Fruit fly (Drosophila melanogaster) whole organism, embryonic: ENCODE measurements around the gene CG12118.

Experiments
- CG10366 ChIP-seq: fragments of 200-800 bp; sonication (Bioruptor generic); IDR thresholded peaks from 2 replicates; pipeline ENCODE4 v1.3.6; 2022; ENCODE audit warnings: missing biosample characterization, missing genetic modification characterization
- CG11398 ChIP-seq: fragments of 200-800 bp; sonication (Bioruptor generic); optimal IDR thresholded peaks from 2 replicates; lab custom pipeline; 2016; ENCODE audit warnings: missing biosample characterization, missing genetic modification characterization
- CG11695 ChIP-seq: fragments of 200-800 bp; sonication (Bioruptor generic); IDR thresholded peaks from 3 replicates; pipeline ENCODE4 v1.3.6; 2022; ENCODE audit warnings: missing biosample characterization, missing genetic modification characterization
- CG14860 ChIP-seq: fragments of 200-800 bp; sonication (Bioruptor generic); IDR thresholded peaks from 3 replicates; pipeline ENCODE4 v1.3.6; 2022; ENCODE audit warnings: missing biosample characterization, missing genetic modification characterization; ENCODE audit not compliant: partially characterized antibody
- CG15696 ChIP-seq: fragments of 200-800 bp; sonication (Bioruptor generic); optimal IDR thresholded peaks from 2 replicates; lab custom pipeline; 2019; ENCODE audit warnings: missing biosample characterization, mild to moderate bottlenecking, missing genetic modification characterization, moderate library complexity
- CG16813 ChIP-seq: fragments of 200-800 bp; sonication (Bioruptor generic); IDR thresholded peaks from 3 replicates; pipeline ENCODE4 v1.3.6; 2022; ENCODE audit warnings: missing biosample characterization, missing genetic modification characterization; ENCODE audit not compliant: partially characterized antibody
- CG16863 ChIP-seq: fragments of 200-800 bp; sonication (Bioruptor generic); optimal IDR thresholded peaks from 3 replicates; lab custom pipeline; 2016; ENCODE audit warnings: missing biosample characterization, missing genetic modification characterization
- CG17912 ChIP-seq: fragments of 200-800 bp; sonication (Bioruptor generic); optimal IDR thresholded peaks from 2 replicates; lab custom pipeline; 2018; ENCODE audit warnings: missing biosample characterization, mild to moderate bottlenecking, missing genetic modification characterization
- CG2202 ChIP-seq: fragments of 200-800 bp; sonication (Bioruptor generic); optimal IDR thresholded peaks from 2 replicates; lab custom pipeline; 2018; ENCODE audit warnings: missing biosample characterization, mild to moderate bottlenecking, missing genetic modification characterization
- CG3065 ChIP-seq: fragments of 200-800 bp; sonication (Bioruptor generic); optimal IDR thresholded peaks from 2 replicates; lab custom pipeline; 2016; ENCODE audit warnings: missing biosample characterization, missing genetic modification characterization
- CG31224 ChIP-seq: fragments of 200-800 bp; sonication (Bioruptor generic); IDR thresholded peaks from 2 replicates; pipeline ENCODE4 v1.3.6; 2022; ENCODE audit warnings: missing biosample characterization, missing genetic modification characterization
- CG3847 ChIP-seq: fragments of 200-800 bp; sonication (Bioruptor generic); IDR thresholded peaks from 2 replicates; pipeline ENCODE4 v1.3.6; 2022; ENCODE audit warnings: missing biosample characterization, missing genetic modification characterization
- CG4328 ChIP-seq: fragments of 200-800 bp; sonication (Bioruptor generic); optimal IDR thresholded peaks from 3 replicates; lab custom pipeline; 2017; ENCODE audit warnings: missing biosample characterization, missing genetic modification reagents, missing genetic modification characterization
- CG4424 ChIP-seq: fragments of 200-800 bp; sonication (Bioruptor generic); optimal IDR thresholded peaks from 3 replicates; lab custom pipeline; 2016; ENCODE audit warnings: missing biosample characterization, missing genetic modification characterization
- CG5180 ChIP-seq: fragments of 200-800 bp; sonication (Bioruptor generic); optimal IDR thresholded peaks from 3 replicates; lab custom pipeline; 2017; ENCODE audit warnings: missing biosample characterization, missing genetic modification characterization, mild to moderate bottlenecking, moderate library complexity, missing genetic modification reagents
- CG7745 ChIP-seq: fragments of 200-800 bp; sonication (Bioruptor generic); optimal IDR thresholded peaks from 2 replicates; lab custom pipeline; 2018; ENCODE audit warnings: missing biosample characterization, mild to moderate bottlenecking, missing genetic modification characterization, moderate library complexity
- CG8290 ChIP-seq, 3 experiments: fragments of 200-800 bp; sonication (Bioruptor generic); optimal IDR thresholded peaks; 2 replicates each; lab custom pipeline; 2016 to 2019; ENCODE audit warnings: missing biosample characterization in 3 of 3, missing genetic modification characterization in 3 of 3, mild to moderate bottlenecking in 2 of 3, moderate library complexity in 1 of 3
- CG8924 ChIP-seq: fragments of 200-800 bp; optimal IDR thresholded peaks from 3 replicates; lab custom pipeline; 2019; ENCODE audit warnings: missing biosample characterization, mild to moderate bottlenecking, missing genetic modification characterization, moderate library complexity
- CG9817 ChIP-seq: fragments of 200-800 bp; sonication (Bioruptor generic); optimal IDR thresholded peaks from 2 replicates; lab custom pipeline; 2018; ENCODE audit warnings: missing biosample characterization, mild to moderate bottlenecking, missing genetic modification characterization, moderate library complexity
- Dad ChIP-seq: fragments of 200-800 bp; sonication (Bioruptor generic); optimal IDR thresholded peaks from 3 replicates; lab custom pipeline; 2016; ENCODE audit warnings: missing biosample characterization, missing genetic modification characterization
- Dip2 ChIP-seq: fragments of 200-800 bp; sonication (Bioruptor generic); IDR thresholded peaks from 2 replicates; pipeline ENCODE4 v1.3.6; 2022; ENCODE audit warnings: missing biosample characterization, missing genetic modification characterization
- Dref ChIP-seq: fragments of 200-800 bp; sonication (Bioruptor generic); IDR thresholded peaks from 2 replicates; pipeline ENCODE4 v1.3.6; 2022; ENCODE audit warnings: missing biosample characterization, missing genetic modification characterization
- Kr ChIP-seq: fragments of 200-800 bp; sonication (Bioruptor generic); optimal IDR thresholded peaks from 2 replicates; lab custom pipeline; 2017; ENCODE audit warnings: missing biosample characterization, mild to moderate bottlenecking, missing genetic modification characterization
- MESR4 ChIP-seq: fragments of 200-800 bp; sonication (Bioruptor generic); optimal IDR thresholded peaks from 2 replicates; lab custom pipeline; 2018; ENCODE audit warnings: missing biosample characterization, mild to moderate bottlenecking, missing genetic modification characterization, moderate library complexity
- Mrtf ChIP-seq: fragments of 200-800 bp; sonication (Bioruptor generic); IDR thresholded peaks from 3 replicates; pipeline ENCODE4 v1.3.6; 2022; ENCODE audit warnings: missing biosample characterization, missing genetic modification characterization
- Optix ChIP-seq: fragments of 200-800 bp; sonication (Bioruptor generic); IDR thresholded peaks from 3 replicates; pipeline ENCODE4 v1.3.6; 2022; ENCODE audit warnings: missing biosample characterization, missing genetic modification characterization
- Scr ChIP-seq: fragments of 200-800 bp; sonication (Bioruptor generic); IDR thresholded peaks from 2 replicates; pipeline ENCODE4 v1.3.6; 2022; ENCODE audit warnings: missing biosample characterization, missing genetic modification characterization; ENCODE audit not compliant: partially characterized antibody
- Sox100B ChIP-seq: fragments of 200-800 bp; sonication (Bioruptor generic); optimal IDR thresholded peaks from 3 replicates; lab custom pipeline; 2018; ENCODE audit warnings: missing biosample characterization, mild to moderate bottlenecking, missing genetic modification characterization
- Usf ChIP-seq: fragments of 200-800 bp; sonication (Bioruptor generic); optimal IDR thresholded peaks from 2 replicates; lab custom pipeline; 2017; ENCODE audit warnings: missing genotype, missing biosample characterization, missing genetic modification characterization
- ato ChIP-seq: fragments of 200-800 bp; sonication (Bioruptor generic); IDR thresholded peaks from 2 replicates; pipeline ENCODE4 v1.3.6; 2022; ENCODE audit warnings: missing biosample characterization, missing genetic modification characterization; ENCODE audit not compliant: partially characterized antibody
- cas ChIP-seq: fragments of 200-800 bp; sonication (Bioruptor generic); IDR thresholded peaks from 2 replicates; pipeline ENCODE4 v1.3.6; 2022; ENCODE audit warnings: missing biosample characterization, missing genetic modification characterization
- caup ChIP-seq: fragments of 200-800 bp; sonication (Bioruptor generic); optimal IDR thresholded peaks from 3 replicates; lab custom pipeline; 2017; ENCODE audit warnings: missing biosample characterization, mild to moderate bottlenecking, missing genetic modification characterization, moderate library complexity; ENCODE audit not compliant: severe bottlenecking
- chif ChIP-seq, 2 experiments: fragments of 200-800 bp; sonication (Bioruptor generic); optimal IDR thresholded peaks; 3 replicates each; lab custom pipeline; 2016; ENCODE audit warnings: missing biosample characterization in 2 of 2, missing genetic modification characterization in 2 of 2
- chm ChIP-seq: fragments of 200-800 bp; sonication (Bioruptor generic); IDR thresholded peaks from 2 replicates; pipeline ENCODE4 v1.3.6; 2022; ENCODE audit warnings: missing biosample characterization, missing genetic modification characterization
- disco-r ChIP-seq: fragments of 200-800 bp; sonication (Bioruptor generic); optimal IDR thresholded peaks from 2 replicates; lab custom pipeline; 2016; ENCODE audit warnings: missing biosample characterization, missing genetic modification characterization
- dpn ChIP-seq, 2 experiments: fragments of 200-800 bp; sonication (Bioruptor generic); optimal IDR thresholded peaks; 3 replicates each; lab custom pipeline; 2016; ENCODE audit warnings: missing biosample characterization in 2 of 2, missing genetic modification characterization in 2 of 2
- dysf ChIP-seq: fragments of 200-800 bp; sonication (Bioruptor generic); IDR thresholded peaks from 3 replicates; pipeline ENCODE4 v1.3.6; 2022; ENCODE audit warnings: missing biosample characterization, missing genetic modification characterization
- en ChIP-seq: fragments of 200-800 bp; sonication (Bioruptor generic); optimal IDR thresholded peaks from 2 replicates; lab custom pipeline; 2016; ENCODE audit warnings: missing biosample characterization, missing genetic modification characterization
- eve ChIP-seq, 2 experiments: fragments of >200 bp; optimal IDR thresholded peaks; 2 replicates each; lab custom pipeline; 2017; ENCODE audit warnings: missing biosample characterization in 2 of 2, missing genetic modification characterization in 2 of 2
- ftz-f1 ChIP-seq: fragments of 200-800 bp; sonication (Bioruptor generic); optimal IDR thresholded peaks from 2 replicates; lab custom pipeline; 2016; ENCODE audit warnings: missing biosample characterization, missing genetic modification characterization
- grn ChIP-seq: fragments of 200-800 bp; sonication (Bioruptor generic); optimal IDR thresholded peaks from 3 replicates; lab custom pipeline; 2017; ENCODE audit warnings: missing biosample characterization, missing genetic modification characterization
- gro ChIP-seq: fragments of 200-800 bp; sonication (Bioruptor generic); optimal IDR thresholded peaks from 2 replicates; lab custom pipeline; 2016; ENCODE audit warnings: missing biosample characterization, missing genetic modification characterization
- her ChIP-seq: fragments of 200-800 bp; sonication (Bioruptor generic); optimal IDR thresholded peaks from 2 replicates; lab custom pipeline; 2016; ENCODE audit warnings: missing biosample characterization, missing genetic modification characterization
- lbe ChIP-seq: fragments of 200-800 bp; sonication (Bioruptor generic); optimal IDR thresholded peaks from 2 replicates; lab custom pipeline; 2016; ENCODE audit warnings: missing biosample characterization, mild to moderate bottlenecking, missing genetic modification characterization
- prd ChIP-seq, 3 experiments: fragments of >200 bp in 2 of 3; fragments of 200-800 bp in 1 of 3; sonication (Bioruptor generic) in 1 of 3; optimal IDR thresholded peaks in 2 of 3; IDR thresholded peaks in 1 of 3; 2 replicates in 2 of 3; 3 replicates in 1 of 3; pipeline versions ENCODE4 v1.3.6 to Lab custom; 2017 to 2022; ENCODE audit warnings: missing biosample characterization in 1 of 3, missing genetic modification characterization in 1 of 3
- ro ChIP-seq: fragments of 200-800 bp; sonication (Bioruptor generic); IDR thresholded peaks from 2 replicates; pipeline ENCODE4 v1.3.6; 2022; ENCODE audit warnings: missing biosample characterization, missing genetic modification characterization
- sd ChIP-seq: fragments of 200-800 bp; sonication (Bioruptor generic); optimal IDR thresholded peaks from 3 replicates; lab custom pipeline; 2018; ENCODE audit warnings: missing biosample characterization, mild to moderate bottlenecking, missing genetic modification characterization, moderate library complexity
- ttk ChIP-seq: fragments of 200-800 bp; sonication (Bioruptor generic); IDR thresholded peaks from 2 replicates; pipeline ENCODE4 v2.1.2; 2022; ENCODE audit warnings: missing biosample characterization, missing genetic modification characterization
- tup ChIP-seq: fragments of 200-800 bp; sonication (Bioruptor generic); optimal IDR thresholded peaks from 2 replicates; lab custom pipeline; 2016; ENCODE audit warnings: missing biosample characterization, mild to moderate bottlenecking, missing genetic modification characterization, moderate library complexity
- tx ChIP-seq: fragments of 200-800 bp; sonication (Bioruptor generic); optimal IDR thresholded peaks from 2 replicates; lab custom pipeline; 2016; ENCODE audit warnings: missing biosample characterization, missing genetic modification characterization
- yki ChIP-seq: fragments of >200 bp; optimal IDR thresholded peaks from 3 replicates; lab custom pipeline; 2018

The CG12118 gene

DNA sequence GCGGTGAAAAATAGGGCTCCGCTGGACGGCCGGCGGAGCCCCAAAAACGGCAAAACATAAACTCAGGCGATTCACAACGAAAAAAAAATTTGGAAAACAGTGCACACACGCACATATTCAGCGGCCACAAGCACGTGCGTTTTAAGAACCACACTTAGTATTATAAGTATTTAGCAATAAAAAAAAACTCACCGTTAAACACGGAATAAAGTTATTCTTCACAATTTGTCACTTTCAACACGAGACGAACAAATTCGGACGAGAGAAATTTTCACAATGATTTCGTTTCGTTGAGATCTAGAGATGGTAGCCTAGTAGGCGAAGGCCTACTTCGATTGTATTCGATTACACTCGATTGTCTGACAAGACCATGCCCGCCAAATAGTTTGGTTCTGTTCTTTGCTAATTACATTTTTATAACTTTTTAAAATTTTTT, 39.8 kb downstream of the CG12118 start, which contains the start of gene His3.3B (continued):
- TF ChIP-seq Scr (GFP tag; lab: Robert Waterston, UW) (peak; percentile 41), Dip2 (GFP tag; lab: Robert Waterston, UW) (no peak), grn (no peak), cas (GFP tag; lab: Robert Waterston, UW) (no peak), CG14860 (GFP tag; lab: Robert Waterston, UW) (no peak), MESR4 (GFP tag; lab: Kevin White, UChicago) (peak; percentile 100), Kr (GFP tag; lab: Kevin White, UChicago) (no peak), CG2202 (no peak), Sox100B (GFP tag; lab: Kevin White, UChicago) (no peak), yki (lab: Kevin White, UChicago) (no peak), CG3847 (GFP tag; lab: Robert Waterston, UW) (0 out of 2 replicates have a peak, but pooled peaks have one; percentile 14), CG11398 (GFP tag; lab: Kevin White, UChicago) (no peak), Optix (GFP tag; lab: Robert Waterston, UW) (no peak), CG3065 (peak; percentile 82), Dref (GFP tag; lab: Robert Waterston, UW) (peak; percentile 91), Mrtf (GFP tag; lab: Robert Waterston, UW) (no peak), CG16863 (peak; percentile 4), Usf (GFP tag; lab: Kevin White, UChicago) (no peak), lbe (no peak), CG8290 (GFP tag; optimal IDR thresholded peaks at IDR 0.05; lab: Kevin White, UChicago) (no peak), CG8290 (tag; optimal IDR thresholded peaks at IDR 0.05; lab: Kevin White, UChicago) (peak in 1 of 2 experiments; percentile 48), CG15696 (no peak), ato (GFP tag; lab: Robert Waterston, UW) (0 out of 2 replicates have a peak, but pooled peaks have one; percentile 25), CG7745 (no peak), sd (tag; lab: Kevin White, UChicago) (peak; percentile 32), CG10366 (no peak), ftz-f1 (GFP tag; lab: Kevin White, UChicago) (no peak), gro (GFP tag; lab: Kevin White, UChicago) (peak; percentile 25), CG5180 (no peak), disco-r (no peak), dysf (GFP tag; lab: Robert Waterston, UW) (no peak), Dad (GFP tag; lab: Kevin White, UChicago) (peak; percentile 1), CG8924 (tag; lab: Kevin White, UChicago) (no peak), prd (optimal IDR thresholded peaks at IDR 0.05; lab: Kevin White, UChicago) (no peak), prd (GFP tag; IDR thresholded peaks at IDR 0.05; lab: Robert Waterston, UW) (no peak), ro (GFP tag; lab: Robert Waterston, UW) (no peak), chif (GFP tag; optimal IDR thresholded peaks at IDR 0.05; lab: Kevin White, UChicago) (no peak), tx (GFP tag; lab: Kevin White, UChicago) (no peak), CG11695 (GFP tag; lab: Robert Waterston, UW) (no peak), CG9817 (tag; lab: Kevin White, UChicago) (no peak), her (GFP tag; lab: Kevin White, UChicago) (no peak), CG17912 (no peak), CG4328 (no peak), CG4424 (peak; percentile 5), ttk (GFP tag; lab: Robert Waterston, UW) (no peak), CG16813 (GFP tag; lab: Robert Waterston, UW) (peak; percentile 42; the same call in 1 of the 3 replicates), dpn (GFP tag; optimal IDR thresholded peaks at IDR 0.05; lab: Kevin White, UChicago) (no peak), eve (GFP tag; optimal IDR thresholded peaks at IDR 0.05; lab: Kevin White, UChicago) (no peak), chm (GFP tag; lab: Robert Waterston, UW) (peak; percentile 51), tup (GFP tag; lab: Kevin White, UChicago) (no peak), en (GFP tag; lab: Kevin White, UChicago) (no peak), caup (peak; percentile 0), CG31224 (GFP tag; lab: Robert Waterston, UW) (no peak)
